Fruit fly (Drosophila melanogaster): ENCODE measurements around the gene Mob2.

- TF ChIP-seq gl (tag; optimal IDR thresholded peaks at IDR 0.05) (no peak), CG15710 (tag; optimal IDR thresholded peaks at IDR 0.05) (no peak), CG14655 (GFP tag; optimal IDR thresholded peaks at IDR 0.05) (no peak), CG10348 (GFP tag; IDR thresholded peaks at IDR 0.05) (no peak), Snoo (tag; optimal IDR thresholded peaks at IDR 0.05) (no peak), CG9948 (tag; optimal IDR thresholded peaks at IDR 0.05) (no peak), Ets98B (GFP tag; IDR thresholded peaks at IDR 0.05) (no peak), EcR (GFP tag; optimal IDR thresholded peaks at IDR 0.05) (no peak), rn (GFP tag; IDR thresholded peaks at IDR 0.05) (no peak), D1 (tag; optimal IDR thresholded peaks at IDR 0.05) (peak; percentile 70), Pif1B (GFP tag; optimal IDR thresholded peaks at IDR 0.05) (no peak), CG34367 (tag; optimal IDR thresholded peaks at IDR 0.05) (no peak)
These were observed 16.8 kb upstream of the Mob2 start for dm6 chr3L:11578847-11579246.

Data from whole organism, pupa.